Fruit fly (Drosophila melanogaster): ENCODE data around the gene CG15385.

The CG15385 gene

DNA sequence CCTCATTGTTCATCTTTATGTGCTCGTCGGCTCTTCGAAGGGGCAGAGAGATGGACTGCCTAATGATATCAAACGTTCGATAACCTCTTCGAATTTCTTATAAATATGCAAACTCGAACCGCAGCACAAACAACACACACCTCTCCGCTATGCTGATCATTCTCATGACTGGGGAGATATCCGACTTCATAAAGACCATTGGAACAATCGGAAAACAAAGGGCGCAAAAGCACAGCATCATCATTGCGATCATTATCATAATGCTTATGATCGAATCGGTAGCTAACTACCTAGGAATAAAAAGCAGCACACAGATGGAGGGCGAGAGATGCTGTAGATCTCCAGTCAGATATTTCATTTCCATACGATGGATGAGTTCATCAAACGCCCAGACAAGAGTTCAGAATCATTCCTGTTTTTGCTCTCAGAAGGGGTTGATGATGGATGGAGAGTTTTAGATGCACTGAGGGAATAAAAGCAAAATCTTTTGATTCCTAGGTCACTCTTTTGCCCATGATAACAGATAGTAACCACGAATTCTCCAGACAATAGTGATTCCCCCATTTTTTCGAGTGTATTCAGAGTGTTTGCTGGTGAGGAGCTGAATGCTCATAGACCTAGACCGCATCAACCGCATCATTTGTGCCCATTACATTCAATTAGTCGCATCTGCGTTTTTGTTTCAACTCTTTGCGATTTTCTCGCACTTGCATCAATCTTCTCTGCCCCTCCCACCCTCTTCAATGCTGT is 45.2 kb downstream of the CG15385 start (continued):
- TF ChIP-seq Trl (optimal IDR thresholded peaks at IDR 0.05) (no peak), Trl (GFP tag; optimal IDR thresholded peaks at IDR 0.05) (no peak), CG13894 (tag; optimal IDR thresholded peaks at IDR 0.05) (peak; percentile 68), CG12769 (tag; optimal IDR thresholded peaks at IDR 0.05) (peak; percentile 66), Xrp1 (GFP tag; IDR thresholded peaks at IDR 0.05) (peak; percentile 14; the same call in 1 of the 2 replicates), lab (GFP tag; optimal IDR thresholded peaks at IDR 0.05) (peak; percentile 8), chinmo (GFP tag; IDR thresholded peaks at IDR 0.05; ENCODE audit: partially characterized antibody) (peak; percentile 82; the same call in 2 of the 4 replicates), phol (tag; optimal IDR thresholded peaks at IDR 0.05) (peak; percentile 6), unpg (GFP tag; optimal IDR thresholded peaks at IDR 0.05) (peak; percentile 27), bsh (GFP tag; optimal IDR thresholded peaks at IDR 0.05) (peak in 1 of 2 experiments; percentile 14), CG16863 (GFP tag; optimal IDR thresholded peaks at IDR 0.05) (no peak), CG10209 (GFP tag; optimal IDR thresholded peaks at IDR 0.05) (no peak), CG2199 (GFP tag; IDR thresholded peaks at IDR 0.05) (peak; percentile 72; the same call in 1 of the 3 replicates)

- TF ChIP-seq ash1 (GFP tag; optimal IDR thresholded peaks at IDR 0.05) (no peak), Xrp1 (GFP tag; IDR thresholded peaks at IDR 0.05) (0 out of 2 replicates have a peak, but pooled peaks have one; percentile 13), bsh (GFP tag; optimal IDR thresholded peaks at IDR 0.05) (peak in 1 of 2 experiments; percentile 2), cwo (GFP tag; optimal IDR thresholded peaks at IDR 0.05) (peak; percentile 89), Kr (GFP tag; optimal IDR thresholded peaks at IDR 0.05) (no peak), BtbVII (GFP tag; optimal IDR thresholded peaks at IDR 0.05) (no peak), Drgx (GFP tag; IDR thresholded peaks at IDR 0.05) (no peak), Poxn (GFP tag; IDR thresholded peaks at IDR 0.05) (no peak), crol (GFP tag; IDR thresholded peaks at IDR 0.05) (peak; percentile 97), Nf-YC (tag; optimal IDR thresholded peaks at IDR 0.05) (peak; percentile 21), nom (GFP tag; optimal IDR thresholded peaks at IDR 0.05) (no peak), Oaz (GFP tag; IDR thresholded peaks at IDR 0.05) (no peak), gem (tag; optimal IDR thresholded peaks at IDR 0.05) (no peak), MTF-1 (GFP tag; optimal IDR thresholded peaks at IDR 0.05; ENCODE audit: borderline replicate concordance) (no peak), CG6813 (GFP tag; optimal IDR thresholded peaks at IDR 0.05) (no peak), MBD-R2 (GFP tag; IDR thresholded peaks at IDR 0.05) (no peak), dpn (GFP tag; optimal IDR thresholded peaks at IDR 0.05) (no peak), Deaf1 (tag; optimal IDR thresholded peaks at IDR 0.05) (peak; percentile 34), scrt (GFP tag; optimal IDR thresholded peaks at IDR 0.05) (no peak), ham (GFP tag; IDR thresholded peaks at IDR 0.05) (no peak), Meics (GFP tag; optimal IDR thresholded peaks at IDR 0.05) (peak; percentile 14), Sox102F (GFP tag; optimal IDR thresholded peaks at IDR 0.05) (no peak), CG16813 (GFP tag; IDR thresholded peaks at IDR 0.05; ENCODE audit: partially characterized antibody) (no peak), CG7372 (GFP tag; IDR thresholded peaks at IDR 0.05) (no peak), vvl (GFP tag; IDR thresholded peaks at IDR 0.05) (peak; percentile 86), CG31441 (GFP tag; IDR thresholded peaks at IDR 0.05) (no peak), Hey (tag; optimal IDR thresholded peaks at IDR 0.05) (no peak), slbo (GFP tag; IDR thresholded peaks at IDR 0.05) (no peak), CG7556 (GFP tag; optimal IDR thresholded peaks at IDR 0.05) (no peak), CG10431 (GFP tag; optimal IDR thresholded peaks at IDR 0.05) (no peak), stwl (tag; optimal IDR thresholded peaks at IDR 0.05) (no peak), Adf1 (GFP tag; IDR thresholded peaks at IDR 0.05) (peak; percentile 65), CG1024 (GFP tag; IDR thresholded peaks at IDR 0.05) (no peak), Camta (GFP tag; optimal IDR thresholded peaks at IDR 0.05) (no peak), nmo (GFP tag; optimal IDR thresholded peaks at IDR 0.05) (no peak), CG2678 (tag; optimal IDR thresholded peaks at IDR 0.05) (peak; percentile 21), pros (GFP tag; optimal IDR thresholded peaks at IDR 0.05) (no peak)
Observed at dm6 chr2L:2165864-2166263, 46.5 kb downstream of the CG15385 start.
